Worm (Caenorhabditis elegans) whole organism, young adult: Measurements from ENCODE around the gene acr-2.

Experiments
- Y53G8AR.9 ChIP-seq: fragments of 200-800 bp; sonication (Bioruptor generic); conservative IDR thresholded peaks from 2 replicates; pipeline ENCODE4 v1.3.6; 2022; ENCODE audit warnings: missing genetic modification reagents, missing genetic modification characterization, missing compliant biosample characterization
- aptf-2 ChIP-seq: fragments of 200-800 bp; sonication (Bioruptor generic); conservative IDR thresholded peaks from 2 replicates; pipeline ENCODE4 v1.3.6; 2022; ENCODE audit warnings: missing genetic modification reagents, missing genetic modification characterization, missing compliant biosample characterization
- ccch-3 ChIP-seq: fragments of 200-800 bp; sonication (Bioruptor generic); optimal IDR thresholded peaks from 2 replicates; lab custom pipeline; 2018; ENCODE audit warnings: mild to moderate bottlenecking, missing genetic modification characterization, missing compliant biosample characterization
- fkh-3 ChIP-seq: sonication (generic microtip); optimal IDR thresholded peaks from 2 replicates; lab custom pipeline; 2016; ENCODE audit warnings: mild to moderate bottlenecking, missing genetic modification characterization, missing compliant biosample characterization
- him-1 ChIP-seq: sonication (generic microtip); optimal IDR thresholded peaks from 2 replicates; lab custom pipeline; 2016; ENCODE audit warnings: missing genotype, missing genetic modification reagents, missing genetic modification characterization, missing compliant biosample characterization
- hrde-1 ChIP-seq: sonication (generic microtip); optimal IDR thresholded peaks from 2 replicates; lab custom pipeline; 2016; ENCODE audit warnings: missing genetic modification characterization, mild to moderate bottlenecking, missing compliant biosample characterization, moderate library complexity, missing genotype, missing genetic modification reagents, borderline replicate concordance
- madf-3 ChIP-seq: fragments of 200-800 bp; sonication (Bioruptor generic); IDR thresholded peaks from 2 replicates; pipeline ENCODE4 v1.3.6; 2022; ENCODE audit warnings: missing genetic modification reagents, missing genetic modification characterization, missing compliant biosample characterization
- nfyb-1 ChIP-seq: fragments of 200-800 bp; sonication (Bioruptor generic); IDR thresholded peaks from 2 replicates; pipeline ENCODE4 v1.3.6; 2022; ENCODE audit warnings: missing genetic modification reagents, missing genetic modification characterization, missing compliant biosample characterization
- nhr-90 ChIP-seq: sonication (generic microtip); optimal IDR thresholded peaks from 2 replicates; lab custom pipeline; 2016; ENCODE audit warnings: missing genotype, mild to moderate bottlenecking, missing genetic modification characterization, missing compliant biosample characterization
- unc-62 ChIP-seq: fragments of 150-350 bp; optimal IDR thresholded peaks from 2 replicates; lab custom pipeline; 2014; ENCODE audit warnings: missing biosample characterization, missing genetic modification reagents, missing genetic modification characterization
- ztf-22 ChIP-seq: fragments of 200-800 bp; sonication (Bioruptor generic); optimal IDR thresholded peaks from 2 replicates; lab custom pipeline; 2018; ENCODE audit warnings: mild to moderate bottlenecking, missing genetic modification characterization, moderate library complexity, missing compliant biosample characterization

DNA sequence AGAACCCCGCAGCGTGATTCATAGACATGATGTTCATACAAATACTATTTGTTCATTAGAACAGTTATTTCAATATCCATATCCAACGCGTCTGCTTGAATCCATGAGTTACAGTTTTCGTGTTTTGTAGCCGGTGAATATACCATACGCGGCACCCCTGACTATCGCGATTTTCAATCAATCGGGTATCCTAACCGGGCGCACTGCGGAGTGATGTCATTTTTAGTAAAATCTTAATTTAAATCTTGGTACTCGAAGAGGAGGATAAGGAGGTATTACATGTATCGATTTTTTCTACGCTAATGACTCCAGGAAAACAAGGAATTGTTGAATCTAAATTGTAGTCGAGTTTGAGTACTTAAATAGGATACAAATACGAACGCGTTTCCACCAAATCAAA lies 33.0 kb upstream of the acr-2 start:
- no peak for TF ChIP-seq fkh-3
- no peak for TF ChIP-seq ztf-22 (GFP tag; lab: Kevin White, UChicago)
- TF ChIP-seq aptf-2 (GFP tag; lab: Robert Waterston, UW), result no peak
- no peak for TF ChIP-seq nfyb-1 (GFP tag; lab: Robert Waterston, UW)
- TF ChIP-seq Y53G8AR.9 (GFP tag; lab: Robert Waterston, UW), result no peak
- no peak for TF ChIP-seq him-1 (tag; lab: Kevin White, UChicago)
- no peak for TF ChIP-seq unc-62 (GFP tag; lab: Kevin White, UChicago)
- TF ChIP-seq hrde-1 (tag; lab: Kevin White, UChicago), result no peak
- no peak for TF ChIP-seq nhr-90
- no peak for TF ChIP-seq ccch-3 (GFP tag; lab: Kevin White, UChicago)
- no peak for TF ChIP-seq madf-3
